Fruit fly (Drosophila melanogaster): ENCODE results near the gene Dim1.

Gene Dim1

dm6 chr2L:4393842-4394421, 9.1 kb upstream of the Dim1 start, which contains the start of gene CG3652 (continued):
- no peak for TF ChIP-seq tll (GFP tag; optimal IDR thresholded peaks at IDR 0.05)
- TF ChIP-seq Bteb2 (GFP tag; optimal IDR thresholded peaks at IDR 0.05) = peak; percentile 14
- peak; percentile 62; the same call in 3 of the 4 replicates for TF ChIP-seq Dll (GFP tag; IDR thresholded peaks at IDR 0.05; ENCODE audit: partially characterized antibody)
- TF ChIP-seq CG17568 (GFP tag; optimal IDR thresholded peaks at IDR 0.05) = no peak
- no peak for TF ChIP-seq CG42726 (GFP tag; IDR thresholded peaks at IDR 0.05; ENCODE audit: partially characterized antibody)
- TF ChIP-seq Nf-YA (GFP tag; IDR thresholded peaks at IDR 0.05) = no peak
- no peak for TF ChIP-seq Fer3 (tag; optimal IDR thresholded peaks at IDR 0.05)
- TF ChIP-seq dpn (GFP tag; optimal IDR thresholded peaks at IDR 0.05) = peak; percentile 4 to 48
- TF ChIP-seq Oaz (GFP tag; IDR thresholded peaks at IDR 0.05) = no peak
- no peak for TF ChIP-seq ac (GFP tag; optimal IDR thresholded peaks at IDR 0.05)
- no peak for TF ChIP-seq schlank (tag; optimal IDR thresholded peaks at IDR 0.05)
- TF ChIP-seq Fer2 (tag; optimal IDR thresholded peaks at IDR 0.05) = no peak
- TF ChIP-seq p53 (GFP tag; optimal IDR thresholded peaks at IDR 0.05) = no peak
- no peak for TF ChIP-seq hbn (GFP tag; IDR thresholded peaks at IDR 0.05; ENCODE audit: partially characterized antibody)
- no peak for TF ChIP-seq nau (GFP tag; optimal IDR thresholded peaks at IDR 0.05)
- no peak for TF ChIP-seq Lim3 (GFP tag; IDR thresholded peaks at IDR 0.05)
- TF ChIP-seq exex (tag; optimal IDR thresholded peaks at IDR 0.05) = no peak
- 0 out of 2 replicates have a peak, but pooled peaks have one; percentile 20 for TF ChIP-seq lmd (GFP tag; IDR thresholded peaks at IDR 0.05)
- peak; percentile 67 for TF ChIP-seq gfzf (GFP tag; optimal IDR thresholded peaks at IDR 0.05)
- TF ChIP-seq CG11085 (GFP tag; IDR thresholded peaks at IDR 0.05) = no peak
- no peak for TF ChIP-seq mirr (GFP tag; optimal IDR thresholded peaks at IDR 0.05)
- no peak for TF ChIP-seq CG12942 (GFP tag; optimal IDR thresholded peaks at IDR 0.05)
- peak; percentile 72 for TF ChIP-seq E2f2 (GFP tag; IDR thresholded peaks at IDR 0.05)
- peak; percentile 38; the same call in 1 of the 3 replicates for TF ChIP-seq CG34224 (GFP tag; IDR thresholded peaks at IDR 0.05; ENCODE audit: partially characterized antibody)
- TF ChIP-seq Vsx1 (GFP tag; optimal IDR thresholded peaks at IDR 0.05) = no peak
- TF ChIP-seq chm (GFP tag; IDR thresholded peaks at IDR 0.05) = no peak
- no peak for TF ChIP-seq NfI (GFP tag; optimal IDR thresholded peaks at IDR 0.05)
- no peak for TF ChIP-seq fd3F (GFP tag; optimal IDR thresholded peaks at IDR 0.05)
- no peak for TF ChIP-seq Ada2b (GFP tag; IDR thresholded peaks at IDR 0.05)
- no peak for TF ChIP-seq CG12071 (GFP tag; optimal IDR thresholded peaks at IDR 0.05)
- TF ChIP-seq crol (GFP tag; IDR thresholded peaks at IDR 0.05) = no peak
- no peak for TF ChIP-seq CG6854 (GFP tag; optimal IDR thresholded peaks at IDR 0.05)
- peak; percentile 23 for TF ChIP-seq dmrt11E (tag; optimal IDR thresholded peaks at IDR 0.05)
- no peak for TF ChIP-seq aop (GFP tag; IDR thresholded peaks at IDR 0.05)
- TF ChIP-seq Aef1 (GFP tag; IDR thresholded peaks at IDR 0.05) = no peak
- TF ChIP-seq kay (GFP tag; optimal IDR thresholded peaks at IDR 0.05) = peak; percentile 33
- no peak for TF ChIP-seq her (GFP tag; optimal IDR thresholded peaks at IDR 0.05)
- no peak for TF ChIP-seq wdn (GFP tag; IDR thresholded peaks at IDR 0.05)
- TF ChIP-seq PHDP (tag; optimal IDR thresholded peaks at IDR 0.05) = no peak
- TF ChIP-seq CG10431 (GFP tag; optimal IDR thresholded peaks at IDR 0.05) = no peak
- TF ChIP-seq CG17186 (GFP tag; optimal IDR thresholded peaks at IDR 0.05) = peak; percentile 31
- TF ChIP-seq Hr3 (GFP tag; optimal IDR thresholded peaks at IDR 0.05) = peak; percentile 30
- no peak for TF ChIP-seq Sox100B (GFP tag; optimal IDR thresholded peaks at IDR 0.05)
- peak in 1 of 2 experiments; percentile 25 for TF ChIP-seq Pdp1 (GFP tag; optimal IDR thresholded peaks at IDR 0.05)
- TF ChIP-seq tin (GFP tag; optimal IDR thresholded peaks at IDR 0.05) = peak; percentile 33
- TF ChIP-seq CG4424 (GFP tag; optimal IDR thresholded peaks at IDR 0.05) = no peak
- TF ChIP-seq jing (GFP tag; optimal IDR thresholded peaks at IDR 0.05) = no peak
- TF ChIP-seq CG8089 (GFP tag; optimal IDR thresholded peaks at IDR 0.05) = no peak
- no peak for TF ChIP-seq D (optimal IDR thresholded peaks at IDR 0.05)
- TF ChIP-seq D (GFP tag; optimal IDR thresholded peaks at IDR 0.05) = no peak

All from whole organism, embryonic.